Fruit fly (Drosophila melanogaster) whole organism, wandering third instar larva: ENCODE data around the gene CG13926.
A peak's percentile ranks its signal among the peaks of the same experiment; 100 is the strongest.

Source experiments
- CG32264 ChIP-seq: fragments of 200-800 bp; sonication (Bioruptor generic); optimal IDR thresholded peaks from 2 replicates; lab custom pipeline; 2016; ENCODE audit warnings: missing biosample characterization, missing genetic modification characterization
- CG9705 ChIP-seq: fragments of 200-800 bp; sonication (Bioruptor generic); optimal IDR thresholded peaks from 2 replicates; lab custom pipeline; 2018; ENCODE audit warnings: missing biosample characterization, mild to moderate bottlenecking, missing genetic modification characterization
- CrebA ChIP-seq: fragments of 200-800 bp; sonication (Bioruptor generic); optimal IDR thresholded peaks from 2 replicates; lab custom pipeline; 2016; ENCODE audit warnings: missing biosample characterization, mild to moderate bottlenecking, missing genetic modification characterization, borderline replicate concordance
- Dfd ChIP-seq: fragments of >200 bp; optimal IDR thresholded peaks from 2 replicates; lab custom pipeline; 2017; ENCODE audit warnings: missing biosample characterization, missing genetic modification characterization
- GATAd ChIP-seq: sonication (Bioruptor generic); optimal IDR thresholded peaks from 2 replicates; lab custom pipeline; 2016; ENCODE audit warnings: missing biosample characterization, missing genetic modification characterization
- HLH106 ChIP-seq: fragments of 200-800 bp; optimal IDR thresholded peaks from 3 replicates; lab custom pipeline; 2019; ENCODE audit warnings: missing biosample characterization, mild to moderate bottlenecking, missing genetic modification characterization, moderate library complexity
- Hr78 ChIP-seq: fragments of >200 bp; optimal IDR thresholded peaks from 2 replicates; lab custom pipeline; 2017; ENCODE audit warnings: missing biosample characterization, missing genetic modification characterization
- Jra ChIP-seq: sonication (Bioruptor generic); optimal IDR thresholded peaks from 2 replicates; lab custom pipeline; 2016; ENCODE audit warnings: missing biosample characterization, missing genetic modification characterization
- Mio ChIP-seq: sonication (Bioruptor generic); optimal IDR thresholded peaks from 2 replicates; lab custom pipeline; 2016; ENCODE audit warnings: missing biosample characterization, missing genetic modification characterization
- Myc ChIP-seq: fragments of >200 bp; optimal IDR thresholded peaks from 2 replicates; lab custom pipeline; 2017
- OdsH ChIP-seq: fragments of 200-800 bp; sonication (Bioruptor generic); optimal IDR thresholded peaks from 2 replicates; lab custom pipeline; 2016; ENCODE audit warnings: missing biosample characterization, mild to moderate bottlenecking, missing genetic modification characterization
- Rel ChIP-seq, 2 experiments: fragments of 200-800 bp; sonication (Bioruptor generic) in 1 of 2; optimal IDR thresholded peaks; 2 replicates in 1 of 2; 3 replicates in 1 of 2; lab custom pipeline; 2016 to 2019; ENCODE audit warnings: mild to moderate bottlenecking in 2 of 2, missing biosample characterization in 2 of 2, missing genetic modification characterization in 2 of 2, moderate library complexity in 1 of 2
- Vsx2 ChIP-seq: fragments of 200-300, 225-300 bp; sonication (Bioruptor generic); optimal IDR thresholded peaks from 2 replicates; lab custom pipeline; 2018; ENCODE audit warnings: missing biosample characterization, missing genetic modification characterization; ENCODE audit not compliant: partially characterized antibody
- br ChIP-seq: fragments of 200-800 bp; sonication (Bioruptor generic); optimal IDR thresholded peaks from 2 replicates; lab custom pipeline; 2016; ENCODE audit warnings: missing biosample characterization, missing genetic modification characterization
- brk ChIP-seq: fragments of 200-800 bp; sonication (Bioruptor generic); optimal IDR thresholded peaks from 2 replicates; lab custom pipeline; 2016; ENCODE audit warnings: missing biosample characterization, mild to moderate bottlenecking, missing genetic modification characterization
- dmrt93B ChIP-seq: fragments of 200-800 bp; sonication (Bioruptor generic); optimal IDR thresholded peaks from 2 replicates; lab custom pipeline; 2018; ENCODE audit warnings: missing biosample characterization, mild to moderate bottlenecking, missing genetic modification characterization
- dsf ChIP-seq: sonication (Bioruptor generic); optimal IDR thresholded peaks from 2 replicates; lab custom pipeline; 2016; ENCODE audit warnings: missing biosample characterization, missing genetic modification characterization, borderline replicate concordance
- ey ChIP-seq: fragments of 200-800 bp; sonication (Bioruptor generic); optimal IDR thresholded peaks from 2 replicates; lab custom pipeline; 2016; ENCODE audit warnings: missing biosample characterization, missing genetic modification characterization
- foxo ChIP-seq, 2 experiments: fragments of 200-800 bp; sonication (Bioruptor generic); optimal IDR thresholded peaks; 2 replicates in 1 of 2; 3 replicates in 1 of 2; lab custom pipeline; 2016 to 2017; ENCODE audit warnings: missing biosample characterization in 2 of 2, missing genetic modification characterization in 2 of 2
- h ChIP-seq: fragments of 200-800 bp; sonication (Bioruptor generic); optimal IDR thresholded peaks from 3 replicates; lab custom pipeline; 2016; ENCODE audit warnings: missing biosample characterization, mild to moderate bottlenecking, missing genetic modification characterization
- jim ChIP-seq: fragments of 175-275, 200-325 bp; sonication (Bioruptor generic); optimal IDR thresholded peaks from 2 replicates; lab custom pipeline; 2016; ENCODE audit warnings: missing biosample characterization, mild to moderate bottlenecking, missing genetic modification characterization
- lola ChIP-seq: fragments of >200 bp; optimal IDR thresholded peaks from 2 replicates; lab custom pipeline; 2017; ENCODE audit warnings: missing biosample characterization, missing genetic modification characterization
- pan ChIP-seq: fragments of >200 bp; optimal IDR thresholded peaks from 2 replicates; lab custom pipeline; 2017
- psq ChIP-seq: fragments of 200-800 bp; sonication (Bioruptor generic); optimal IDR thresholded peaks from 3 replicates; lab custom pipeline; 2017; ENCODE audit warnings: missing biosample characterization, mild to moderate bottlenecking, missing genetic modification characterization, moderate library complexity
- rgr ChIP-seq: fragments of 200-800 bp; sonication (Bioruptor generic); optimal IDR thresholded peaks from 3 replicates; lab custom pipeline; 2016; ENCODE audit warnings: missing biosample characterization, mild to moderate bottlenecking, missing genetic modification characterization
- sage ChIP-seq: fragments of 200-800 bp; sonication (Bioruptor generic); optimal IDR thresholded peaks from 2 replicates; lab custom pipeline; 2016; ENCODE audit warnings: missing biosample characterization, mild to moderate bottlenecking, missing genetic modification characterization
- sv ChIP-seq: fragments of 200-800 bp; sonication (Bioruptor generic); optimal IDR thresholded peaks from 3 replicates; lab custom pipeline; 2016; ENCODE audit warnings: missing biosample characterization, missing genetic modification characterization
- tai ChIP-seq: sonication (Bioruptor generic); optimal IDR thresholded peaks from 2 replicates; lab custom pipeline; 2016; ENCODE audit warnings: missing biosample characterization, missing genetic modification characterization
- woc ChIP-seq: sonication (Bioruptor generic); optimal IDR thresholded peaks from 2 replicates; lab custom pipeline; 2016; ENCODE audit warnings: missing biosample characterization, mild to moderate bottlenecking, missing genetic modification characterization

CG13926 gene

DNA sequence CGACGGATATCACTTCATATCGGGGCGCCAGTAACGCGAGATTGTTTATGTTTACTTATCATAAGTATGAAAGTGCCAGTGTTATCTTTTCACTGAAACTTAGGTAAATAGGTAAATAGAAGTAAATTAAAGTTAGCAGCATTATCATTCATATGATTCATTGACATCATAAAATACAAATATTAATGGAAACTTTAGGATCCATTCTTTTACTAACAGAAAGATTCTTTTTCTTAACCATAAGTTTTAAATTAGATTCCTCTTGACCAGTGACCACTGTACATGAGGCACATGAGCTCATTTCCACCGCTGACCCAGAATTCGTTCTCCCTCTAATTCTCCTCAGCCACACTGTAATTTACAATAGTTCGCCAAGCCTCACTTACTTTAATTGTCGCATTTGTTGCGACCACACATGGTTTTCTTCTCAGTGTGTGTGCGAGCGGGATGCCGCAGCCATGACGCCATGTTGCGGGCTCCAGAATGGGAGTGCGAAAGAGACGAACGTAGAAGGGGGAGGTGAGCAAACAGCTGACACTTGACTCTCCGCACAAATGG is 39.5 kb downstream of the CG13926 start:
- TF ChIP-seq Jra (GFP tag; lab: Kevin White, UChicago), result no peak
- no peak for TF ChIP-seq Dfd (GFP tag; lab: Kevin White, UChicago)
- no peak for TF ChIP-seq brk
- no peak for TF ChIP-seq OdsH (GFP tag; lab: Kevin White, UChicago)
- TF ChIP-seq sage (GFP tag; lab: Kevin White, UChicago), result no peak
- no peak for TF ChIP-seq Mio (GFP tag; lab: Kevin White, UChicago)
- TF ChIP-seq HLH106 (tag; lab: Kevin White, UChicago), result no peak
- no peak for TF ChIP-seq Myc (lab: Kevin White, UChicago)
- no peak for TF ChIP-seq woc (GFP tag; lab: Kevin White, UChicago)
- no peak for TF ChIP-seq CrebA (GFP tag; lab: Kevin White, UChicago)
- TF ChIP-seq, all 38 proteins: peak for 0

dm6 chr3L:1577338-1577737 is 40.6 kb downstream of the CG13926 start:
- TF ChIP-seq psq (GFP tag; lab: Kevin White, UChicago), result peak; percentile 21
- TF ChIP-seq GATAd (GFP tag; lab: Kevin White, UChicago), result no peak

- TF ChIP-seq Myc (lab: Kevin White, UChicago), result peak; percentile 32
- TF ChIP-seq Rel (GFP tag; optimal IDR thresholded peaks at IDR 0.05; lab: Kevin White, UChicago), result no peak
- peak; percentile 76 for TF ChIP-seq Rel (tag; optimal IDR thresholded peaks at IDR 0.05; lab: Kevin White, UChicago)
- no peak for TF ChIP-seq rgr (GFP tag; lab: Kevin White, UChicago)
- peak; percentile 13 for TF ChIP-seq h (GFP tag; lab: Kevin White, UChicago)
- TF ChIP-seq, all 38 proteins: peak for 3
Measured at dm6 chr3L:1576489-1577106, 41.4 kb downstream of the CG13926 start, which contains the start of gene CG13917. Gene CG13917 (plus strand): TSS chr3L:1576699.

- TF ChIP-seq br (GFP tag; lab: Kevin White, UChicago) (no peak), brk (no peak), pan (no peak), tai (no peak), GATAd (GFP tag; lab: Kevin White, UChicago) (no peak), CG32264 (GFP tag; lab: Kevin White, UChicago) (no peak), foxo (GFP tag; optimal IDR thresholded peaks at IDR 0.05; lab: Kevin White, UChicago) (no peak), Hr78 (GFP tag; lab: Kevin White, UChicago) (no peak)
Measured at dm6 chr3L:1575731-1576376, 42.1 kb downstream of the CG13926 start.

dm6 chr3L:1573191-1573590 is 44.8 kb downstream of the CG13926 start:
- no peak for TF ChIP-seq lola
- TF ChIP-seq dsf (GFP tag; lab: Kevin White, UChicago), result no peak
- TF ChIP-seq sv (GFP tag; lab: Kevin White, UChicago), result no peak
- TF ChIP-seq foxo (GFP tag; optimal IDR thresholded peaks at IDR 0.05; lab: Kevin White, UChicago), result no peak
- no peak for TF ChIP-seq dmrt93B (GFP tag; lab: Kevin White, UChicago)
- TF ChIP-seq ey (GFP tag; lab: Kevin White, UChicago), result no peak
- no peak for TF ChIP-seq CG9705 (GFP tag; lab: Kevin White, UChicago)
- TF ChIP-seq Vsx2 (GFP tag; lab: Kevin White, UChicago), result no peak
- TF ChIP-seq woc (GFP tag; lab: Kevin White, UChicago), result no peak
- no peak for TF ChIP-seq br (GFP tag; lab: Kevin White, UChicago)
- TF ChIP-seq jim (GFP tag; lab: Kevin White, UChicago), result no peak
- no peak for TF ChIP-seq Myc (lab: Kevin White, UChicago)
- no peak for TF ChIP-seq CG32264 (GFP tag; lab: Kevin White, UChicago)
- TF ChIP-seq, all 38 proteins: peak for 0
